Worm (Caenorhabditis elegans): ENCODE results near the gene R09D1.14.

R09D1.14 gene

ce11 chrII:9411497-9411896 lies 47.9 kb downstream of the R09D1.14 start, which contains the start of gene M176.9:
Gene M176.9, minus strand, starts transcription at chrII:9411597.
- TF ChIP-seq dao-5 (tag; optimal IDR thresholded peaks at IDR 0.05), result no peak
- TF ChIP-seq W03F9.2 (tag; optimal IDR thresholded peaks at IDR 0.05), result no peak
- no peak for TF ChIP-seq him-1 (tag; optimal IDR thresholded peaks at IDR 0.05)

Data from whole organism, L4/young adult.